Fruit fly (Drosophila melanogaster) Kc167 (cell line): ENCODE data around the gene CG15771.

Experiments used
- psq ChIP-seq: fragments of >200 bp; optimal IDR thresholded peaks from 2 replicates; lab custom pipeline; 2017; ENCODE audit warnings: missing external identifiers
- ttk ChIP-seq: sonication (Bioruptor generic); optimal IDR thresholded peaks from 2 replicates; lab custom pipeline; 2017; ENCODE audit warnings: missing external identifiers

dm6 chrX:5724744-5725185 is 30.6 kb upstream of the CG15771 start:
- no peak for TF ChIP-seq psq (lab: Kevin White, UChicago)
- no peak for TF ChIP-seq ttk (lab: Kevin White, UChicago)
